Worm (Caenorhabditis elegans) whole organism, late embryonic: ENCODE results near the gene Y57G11C.1144.

Experiments
- K02D7.2 ChIP-seq: sonication (generic microtip); optimal IDR thresholded peaks from 2 replicates; lab custom pipeline; 2017; ENCODE audit warnings: mild to moderate bottlenecking, missing genetic modification characterization, missing compliant biosample characterization
- ahr-1 ChIP-seq: sonication (generic microtip); optimal IDR thresholded peaks from 2 replicates; lab custom pipeline; 2016; ENCODE audit warnings: missing genetic modification characterization, missing compliant biosample characterization
- ceh-19 ChIP-seq: fragments of 200-800 bp; sonication (Bioruptor generic); optimal IDR thresholded peaks from 2 replicates; lab custom pipeline; 2018; ENCODE audit warnings: mild to moderate bottlenecking, missing genetic modification characterization, missing compliant biosample characterization
- ceh-24 ChIP-seq: sonication (generic microtip); optimal IDR thresholded peaks from 2 replicates; lab custom pipeline; 2016; ENCODE audit warnings: mild to moderate bottlenecking, missing genetic modification characterization, missing compliant biosample characterization
- ceh-6 ChIP-seq: fragments of 200-800 bp; sonication (Bioruptor generic); optimal IDR thresholded peaks from 2 replicates; lab custom pipeline; 2018; ENCODE audit warnings: mild to moderate bottlenecking, missing genetic modification characterization, missing compliant biosample characterization
- elt-4 ChIP-seq: sonication (generic microtip); optimal IDR thresholded peaks from 2 replicates; lab custom pipeline; 2016; ENCODE audit warnings: missing genetic modification characterization, missing compliant biosample characterization
- madf-2 ChIP-seq: sonication (generic microtip); optimal IDR thresholded peaks from 2 replicates; lab custom pipeline; 2017; ENCODE audit warnings: missing genetic modification characterization, missing compliant biosample characterization
- nhr-232 ChIP-seq: sonication (generic microtip); optimal IDR thresholded peaks from 2 replicates; lab custom pipeline; 2016; ENCODE audit warnings: missing genetic modification characterization, missing compliant biosample characterization
- pag-3 ChIP-seq: sonication (generic microtip); optimal IDR thresholded peaks from 2 replicates; lab custom pipeline; 2016; ENCODE audit warnings: missing compliant biosample characterization, missing genetic modification characterization, borderline replicate concordance
- pax-1 ChIP-seq: fragments of 150-350 bp; optimal IDR thresholded peaks from 2 replicates; lab custom pipeline; 2014; ENCODE audit warnings: missing biosample characterization, missing genetic modification characterization
- pros-1 ChIP-seq: fragments of 150-350 bp; optimal IDR thresholded peaks from 2 replicates; lab custom pipeline; 2014; ENCODE audit warnings: missing biosample characterization, missing genetic modification reagents, missing genetic modification characterization
- rnt-1 ChIP-seq: sonication (generic microtip); optimal IDR thresholded peaks from 2 replicates; lab custom pipeline; 2016; ENCODE audit warnings: missing genetic modification characterization, missing compliant biosample characterization
- sox-4 ChIP-seq: sonication (generic microtip); optimal IDR thresholded peaks from 2 replicates; lab custom pipeline; 2017; ENCODE audit warnings: mild to moderate bottlenecking, missing genetic modification characterization, inconsistent platforms, missing compliant biosample characterization

The Y57G11C.1144 gene

DNA sequence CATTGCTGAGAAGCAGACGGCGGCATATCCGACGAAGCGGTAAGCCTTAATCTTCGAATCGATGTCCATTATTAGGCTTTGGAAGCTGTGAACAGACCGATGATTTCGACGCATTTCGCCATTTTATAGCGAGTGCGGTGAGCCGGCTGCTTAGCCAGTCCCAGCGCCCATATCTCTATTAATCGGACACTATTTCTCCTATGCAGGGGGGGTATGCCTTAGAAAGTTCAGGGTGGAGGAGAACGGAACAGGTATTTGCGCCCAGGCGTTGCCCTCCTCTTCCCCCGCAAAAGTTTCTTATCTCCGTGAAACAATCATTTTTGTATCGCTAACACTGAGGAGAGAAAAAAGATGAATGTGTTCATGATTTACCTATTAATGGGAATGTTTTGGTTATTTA is 49.6 kb downstream of the Y57G11C.1144 start, which contains the start of gene dpy-4:
TSS of gene dpy-4 (minus strand) at position 101 of the 400 bp plus-strand sequence.
- no peak for TF ChIP-seq ceh-19 (GFP tag; lab: Kevin White, UChicago)
- no peak for TF ChIP-seq ceh-24 (tag; lab: Kevin White, UChicago)
- no peak for TF ChIP-seq rnt-1 (tag; lab: Kevin White, UChicago)
- no peak for TF ChIP-seq pag-3 (tag; lab: Kevin White, UChicago)
- TF ChIP-seq pros-1, result no peak
- TF ChIP-seq ceh-6 (GFP tag; lab: Kevin White, UChicago), result no peak
- no peak for TF ChIP-seq sox-4 (tag; lab: Kevin White, UChicago)
- TF ChIP-seq nhr-232 (tag; lab: Kevin White, UChicago), result no peak
- no peak for TF ChIP-seq ahr-1
- no peak for TF ChIP-seq elt-4 (tag; lab: Kevin White, UChicago)
- TF ChIP-seq K02D7.2, result no peak
- no peak for TF ChIP-seq madf-2 (tag; lab: Kevin White, UChicago)
- no peak for TF ChIP-seq pax-1 (tag; lab: Kevin White, UChicago)
